Worm (Caenorhabditis elegans): Measurements from ENCODE around the gene clec-182.

Gene clec-182

ce11 chrIV:8762471-8762870 lies 35.7 kb downstream of the clec-182 start:
- peak; percentile 52 for TF ChIP-seq nfya-1 (tag; optimal IDR thresholded peaks at IDR 0.05)
- no peak for TF ChIP-seq ets-4 (tag; optimal IDR thresholded peaks at IDR 0.05)
- no peak for TF ChIP-seq unc-55 (GFP tag; optimal IDR thresholded peaks at IDR 0.05)
- no peak for TF ChIP-seq F13H6.1 (tag; optimal IDR thresholded peaks at IDR 0.05)
- TF ChIP-seq pag-3 (tag; optimal IDR thresholded peaks at IDR 0.05; ENCODE audit: borderline replicate concordance) = no peak
- no peak for TF ChIP-seq fax-1 (tag; optimal IDR thresholded peaks at IDR 0.05)
- peak; percentile 44 for TF ChIP-seq tbx-2 (tag; optimal IDR thresholded peaks at IDR 0.05)
- no peak for TF ChIP-seq hlh-13 (GFP tag; optimal IDR thresholded peaks at IDR 0.05)
- peak; percentile 20 for TF ChIP-seq ceh-18 (tag; optimal IDR thresholded peaks at IDR 0.05)
- TF ChIP-seq pros-1 (tag; optimal IDR thresholded peaks at IDR 0.05) = no peak
- no peak for TF ChIP-seq mec-3 (tag; optimal IDR thresholded peaks at IDR 0.05; ENCODE audit: borderline replicate concordance)
- TF ChIP-seq ceh-6 (GFP tag; optimal IDR thresholded peaks at IDR 0.05) = no peak
- no peak for TF ChIP-seq C38D4.7 (GFP tag; optimal IDR thresholded peaks at IDR 0.05)
- no peak for TF ChIP-seq ceh-19 (GFP tag; optimal IDR thresholded peaks at IDR 0.05)
- TF ChIP-seq ceh-30 (tag; optimal IDR thresholded peaks at IDR 0.05) = no peak
- peak; percentile 69 for TF ChIP-seq hlh-8 (tag; optimal IDR thresholded peaks at IDR 0.05)
- TF ChIP-seq ahr-1 (tag; optimal IDR thresholded peaks at IDR 0.05) = no peak
- TF ChIP-seq ztf-16 (tag; optimal IDR thresholded peaks at IDR 0.05) = no peak
- TF ChIP-seq madf-2 (tag; optimal IDR thresholded peaks at IDR 0.05) = no peak
- no peak for TF ChIP-seq sox-2 (GFP tag; IDR thresholded peaks at IDR 0.05)
- peak; percentile 82 for TF ChIP-seq ceh-31 (tag; optimal IDR thresholded peaks at IDR 0.05)
- no peak for TF ChIP-seq ceh-24 (tag; optimal IDR thresholded peaks at IDR 0.05)
- no peak for TF ChIP-seq hlh-15 (tag; optimal IDR thresholded peaks at IDR 0.05)
- no peak for TF ChIP-seq tbx-7 (tag; optimal IDR thresholded peaks at IDR 0.05)
- no peak for TF ChIP-seq hlh-30 (tag; optimal IDR thresholded peaks at IDR 0.05; ENCODE audit: insufficient read depth)
- TF ChIP-seq ceh-9 (tag; optimal IDR thresholded peaks at IDR 0.05) = no peak
- peak; percentile 84 for TF ChIP-seq unc-42 (tag; optimal IDR thresholded peaks at IDR 0.05)
- no peak for TF ChIP-seq pha-4 (tag; optimal IDR thresholded peaks at IDR 0.05)
- TF ChIP-seq ceh-34 (tag; optimal IDR thresholded peaks at IDR 0.05) = peak; percentile 49
- no peak for TF ChIP-seq zip-5 (tag; optimal IDR thresholded peaks at IDR 0.05)
- TF ChIP-seq fkh-6 (tag; optimal IDR thresholded peaks at IDR 0.05) = no peak
- no peak for TF ChIP-seq ceh-45 (GFP tag; IDR thresholded peaks at IDR 0.05)
- no peak for TF ChIP-seq ceh-14 (tag; optimal IDR thresholded peaks at IDR 0.05)
- TF ChIP-seq ceh-22 (tag; optimal IDR thresholded peaks at IDR 0.05) = no peak
- TF ChIP-seq T23F11.4 (GFP tag; optimal IDR thresholded peaks at IDR 0.05) = no peak
- peak; percentile 92 for TF ChIP-seq ceh-48 (tag; optimal IDR thresholded peaks at IDR 0.05)
- no peak for TF ChIP-seq pqm-1 (tag; optimal IDR thresholded peaks at IDR 0.05)
- no peak for TF ChIP-seq dve-1 (tag; optimal IDR thresholded peaks at IDR 0.05)
- no peak for TF ChIP-seq elt-4 (tag; optimal IDR thresholded peaks at IDR 0.05)

- no peak for TF ChIP-seq ttx-3 (tag; optimal IDR thresholded peaks at IDR 0.05)
- TF ChIP-seq ama-1 (optimal IDR thresholded peaks at IDR 0.05) = no peak
- no peak for TF ChIP-seq nhr-11 (tag; optimal IDR thresholded peaks at IDR 0.05)
- TF ChIP-seq F13H6.1 (tag; optimal IDR thresholded peaks at IDR 0.05) = no peak
- no peak for TF ChIP-seq rnt-1 (tag; optimal IDR thresholded peaks at IDR 0.05)
- TF ChIP-seq unc-55 (GFP tag; optimal IDR thresholded peaks at IDR 0.05) = no peak
- no peak for TF ChIP-seq fkh-6 (tag; optimal IDR thresholded peaks at IDR 0.05)
- no peak for TF ChIP-seq pha-2 (tag; optimal IDR thresholded peaks at IDR 0.05)
Observed at ce11 chrIV:8761896-8762295, 36.3 kb downstream of the clec-182 start, which contains the start of the genes F20C5.11 and klp-11. F20C5.11 (minus strand) TSS chrIV:8761996. klp-11 (minus strand) TSS chrIV:8762066.
